Fruit fly (Drosophila melanogaster) whole organism, adult: ENCODE results near the gene BCL7-like.

Experiments used
- CG11617 ChIP-seq: fragments of 200-800 bp; sonication (Bioruptor generic); optimal IDR thresholded peaks from 2 replicates; lab custom pipeline; 2017; ENCODE audit warnings: mild to moderate bottlenecking, missing biosample characterization, missing genetic modification reagents, missing genetic modification characterization
- CG1620 ChIP-seq: fragments of 200-800 bp; sonication (Bioruptor generic); optimal IDR thresholded peaks from 2 replicates; lab custom pipeline; 2016; ENCODE audit warnings: missing biosample characterization, missing genetic modification characterization
- bab1 ChIP-seq: fragments of 200-800 bp; sonication (Bioruptor generic); optimal IDR thresholded peaks from 3 replicates; lab custom pipeline; 2019; ENCODE audit warnings: missing biosample characterization, mild to moderate bottlenecking, missing genetic modification characterization, moderate library complexity
- cic ChIP-seq: fragments of 200-800 bp; sonication (Bioruptor generic); optimal IDR thresholded peaks from 2 replicates; lab custom pipeline; 2017; ENCODE audit warnings: missing biosample characterization, mild to moderate bottlenecking, missing genetic modification characterization, moderate library complexity
- kay ChIP-seq: fragments of 200-800 bp; sonication (Bioruptor generic); peaks from one replicate; lab custom pipeline; 2016; ENCODE audit warnings: missing biosample characterization, missing genetic modification characterization, borderline replicate concordance
- ovo ChIP-seq: fragments of 200-800 bp; sonication (Bioruptor generic); optimal IDR thresholded peaks from 2 replicates; lab custom pipeline; 2016; ENCODE audit warnings: missing biosample characterization, missing genetic modification characterization
- toe ChIP-seq: fragments of 200-800 bp; sonication (Bioruptor generic); optimal IDR thresholded peaks from 2 replicates; lab custom pipeline; 2016; ENCODE audit warnings: missing biosample characterization, missing genetic modification characterization

dm6 chrX:9317100-9317499 is 39.3 kb upstream of the BCL7-like start:
- TF ChIP-seq bab1 (GFP tag; lab: Kevin White, UChicago) (no peak), CG11617 (GFP tag; lab: Kevin White, UChicago) (no peak), kay (no peak), cic (GFP tag; lab: Kevin White, UChicago) (no peak), ovo (GFP tag; lab: Kevin White, UChicago) (no peak), CG1620 (no peak), toe (GFP tag; lab: Kevin White, UChicago) (no peak)
